Worm (Caenorhabditis elegans) whole organism, L2 larva: ENCODE data around the gene dpy-20.

Experiments used
- C34F6.9 ChIP-seq: fragments of 150-350 bp; optimal IDR thresholded peaks from 2 replicates; lab custom pipeline; 2014; ENCODE audit warnings: missing biosample characterization, missing genetic modification characterization
- F13H6.1 ChIP-seq: sonication (generic microtip); optimal IDR thresholded peaks from 2 replicates; lab custom pipeline; 2016; ENCODE audit warnings: missing genetic modification characterization, missing compliant biosample characterization
- R02D3.7 ChIP-seq: fragments of 150-350 bp; optimal IDR thresholded peaks from 2 replicates; lab custom pipeline; 2014; ENCODE audit warnings: missing biosample characterization, missing genetic modification characterization
- ZK546.5 ChIP-seq: sonication (generic microtip); optimal IDR thresholded peaks from 2 replicates; lab custom pipeline; 2017; ENCODE audit warnings: missing biosample characterization, missing genetic modification characterization
- alr-1 ChIP-seq: fragments of 150-350 bp; optimal IDR thresholded peaks from 2 replicates; lab custom pipeline; 2014; ENCODE audit warnings: missing biosample characterization, missing genetic modification characterization
- ama-1 ChIP-seq: fragments of 150-350 bp; optimal IDR thresholded peaks from 2 replicates; lab custom pipeline; 2018; ENCODE audit warnings: inconsistent platforms
- ceh-16 ChIP-seq: fragments of 150-350 bp; optimal IDR thresholded peaks from 2 replicates; lab custom pipeline; 2014; ENCODE audit warnings: missing biosample characterization, missing genetic modification characterization
- ceh-82 ChIP-seq: fragments of 150-350 bp; optimal IDR thresholded peaks from 2 replicates; lab custom pipeline; 2014; ENCODE audit warnings: missing biosample characterization, missing genetic modification characterization
- crh-2 ChIP-seq: sonication (generic microtip); optimal IDR thresholded peaks from 2 replicates; lab custom pipeline; 2017; ENCODE audit warnings: missing biosample characterization, missing genetic modification characterization
- dmd-4 ChIP-seq: sonication (generic microtip); optimal IDR thresholded peaks from 2 replicates; lab custom pipeline; 2017; ENCODE audit warnings: missing biosample characterization, missing genetic modification characterization
- egl-27 ChIP-seq: sonication (generic microtip); optimal IDR thresholded peaks from 3 replicates; lab custom pipeline; 2017; ENCODE audit warnings: missing biosample characterization, missing genetic modification reagents, missing genetic modification characterization
- elt-1 ChIP-seq: fragments of 150-350 bp; optimal IDR thresholded peaks from 2 replicates; lab custom pipeline; 2014; ENCODE audit warnings: missing biosample characterization, missing genetic modification characterization
- fos-1 ChIP-seq: fragments of 150-350 bp; optimal IDR thresholded peaks from 2 replicates; lab custom pipeline; 2014; ENCODE audit warnings: missing biosample characterization, missing genetic modification characterization
- gmeb-1 ChIP-seq: fragments of 150-350 bp; optimal IDR thresholded peaks from 2 replicates; lab custom pipeline; 2014; ENCODE audit warnings: missing biosample characterization, missing genetic modification characterization
- lin-11 ChIP-seq: fragments of 150-350 bp; sonication (generic microtip); optimal IDR thresholded peaks from 2 replicates; lab custom pipeline; 2014; ENCODE audit warnings: missing biosample characterization, missing genetic modification characterization, inconsistent platforms, mixed read lengths
- lin-13 ChIP-seq: fragments of 150-350 bp; optimal IDR thresholded peaks from 2 replicates; lab custom pipeline; 2014; ENCODE audit warnings: missing biosample characterization, missing genetic modification reagents, missing genetic modification characterization
- lin-39 ChIP-seq: fragments of 150-350 bp; optimal IDR thresholded peaks from 2 replicates; lab custom pipeline; 2014; ENCODE audit warnings: missing biosample characterization, missing genetic modification reagents, missing genetic modification characterization
- lsy-2 ChIP-seq, 2 experiments: fragments of 150-350 bp in 1 of 2; sonication (generic microtip) in 1 of 2; optimal IDR thresholded peaks; 2 replicates each; lab custom pipeline; 2014 to 2017; ENCODE audit warnings: missing biosample characterization in 2 of 2, missing genetic modification characterization in 2 of 2
- mab-5 ChIP-seq: fragments of 150-350 bp; optimal IDR thresholded peaks from 2 replicates; lab custom pipeline; 2014; ENCODE audit warnings: missing biosample characterization, missing genetic modification characterization
- mbf-1 ChIP-seq: sonication (generic microtip); optimal IDR thresholded peaks from 2 replicates; lab custom pipeline; 2017; ENCODE audit warnings: missing biosample characterization, missing genetic modification characterization
- mdl-1 ChIP-seq, 2 experiments: fragments of 150-350 bp in 1 of 2; sonication (generic microtip) in 1 of 2; optimal IDR thresholded peaks; 2 replicates each; lab custom pipeline; 2017; ENCODE audit warnings: missing biosample characterization in 2 of 2, missing genetic modification characterization in 2 of 2
- nhr-10 ChIP-seq: sonication (generic microtip); optimal IDR thresholded peaks from 2 replicates; lab custom pipeline; 2017; ENCODE audit warnings: missing biosample characterization, missing genetic modification characterization
- nhr-11 ChIP-seq: fragments of 150-350 bp; optimal IDR thresholded peaks from 2 replicates; lab custom pipeline; 2014; ENCODE audit warnings: missing biosample characterization, missing genetic modification characterization
- nhr-12 ChIP-seq: fragments of 150-350 bp; optimal IDR thresholded peaks from 2 replicates; lab custom pipeline; 2014; ENCODE audit warnings: missing biosample characterization, missing genetic modification characterization
- nhr-129 ChIP-seq: fragments of 150-350 bp; optimal IDR thresholded peaks from 2 replicates; lab custom pipeline; 2014; ENCODE audit warnings: missing biosample characterization, missing genetic modification characterization
- nhr-23 ChIP-seq: fragments of 150-350 bp; optimal IDR thresholded peaks from 2 replicates; lab custom pipeline; 2014; ENCODE audit warnings: missing biosample characterization, missing genetic modification reagents, missing genetic modification characterization
- nhr-237 ChIP-seq: fragments of 150-350 bp; optimal IDR thresholded peaks from 2 replicates; lab custom pipeline; 2014; ENCODE audit warnings: missing biosample characterization, missing genetic modification characterization
- nhr-25 ChIP-seq: fragments of 150-350 bp; sonication (generic microtip); optimal IDR thresholded peaks from 3 replicates; lab custom pipeline; 2014; ENCODE audit warnings: missing biosample characterization, missing genetic modification characterization
- nhr-6 ChIP-seq: fragments of 150-350 bp; optimal IDR thresholded peaks from 2 replicates; lab custom pipeline; 2014; ENCODE audit warnings: missing biosample characterization, missing genetic modification characterization
- peb-1 ChIP-seq: fragments of 150-350 bp; optimal IDR thresholded peaks from 2 replicates; lab custom pipeline; 2014; ENCODE audit warnings: missing biosample characterization, missing genetic modification characterization
- sem-4 ChIP-seq: fragments of 150-350 bp; optimal IDR thresholded peaks from 2 replicates; lab custom pipeline; 2014; ENCODE audit warnings: missing biosample characterization, missing genetic modification reagents, missing genetic modification characterization
- skn-1 ChIP-seq: sonication (generic microtip); optimal IDR thresholded peaks from 2 replicates; lab custom pipeline; 2017; ENCODE audit warnings: missing biosample characterization, missing genetic modification characterization
- sma-3 ChIP-seq: sonication (generic microtip); optimal IDR thresholded peaks from 2 replicates; lab custom pipeline; 2016; ENCODE audit warnings: missing genetic modification reagents, missing genetic modification characterization, missing compliant biosample characterization
- sma-9 ChIP-seq, 2 experiments: fragments of 150-350 bp in 1 of 2; sonication (generic microtip) in 1 of 2; optimal IDR thresholded peaks; 2 replicates each; lab custom pipeline; 2014 to 2016; ENCODE audit warnings: missing genetic modification characterization in 2 of 2, mild to moderate bottlenecking in 1 of 2, missing biosample characterization in 1 of 2, missing compliant biosample characterization in 1 of 2, missing genetic modification reagents in 1 of 2, moderate library complexity in 1 of 2
- unc-55 ChIP-seq: fragments of 150-350 bp; sonication (generic microtip); optimal IDR thresholded peaks from 3 replicates; lab custom pipeline; 2014; ENCODE audit warnings: missing biosample characterization, missing genetic modification reagents, missing genetic modification characterization
- unc-62 ChIP-seq: fragments of 150-350 bp; optimal IDR thresholded peaks from 2 replicates; lab custom pipeline; 2014; ENCODE audit warnings: missing biosample characterization, missing genetic modification reagents, missing genetic modification characterization
- ztf-1 ChIP-seq: fragments of 200-800 bp; sonication (Bioruptor generic); conservative IDR thresholded peaks from 2 replicates; pipeline ENCODE4 v1.3.6; 2022; ENCODE audit warnings: missing genetic modification characterization, missing compliant biosample characterization
- ztf-4 ChIP-seq: fragments of 150-350 bp; optimal IDR thresholded peaks from 2 replicates; lab custom pipeline; 2014; ENCODE audit warnings: missing biosample characterization, missing genetic modification characterization

Gene dpy-20

DNA sequence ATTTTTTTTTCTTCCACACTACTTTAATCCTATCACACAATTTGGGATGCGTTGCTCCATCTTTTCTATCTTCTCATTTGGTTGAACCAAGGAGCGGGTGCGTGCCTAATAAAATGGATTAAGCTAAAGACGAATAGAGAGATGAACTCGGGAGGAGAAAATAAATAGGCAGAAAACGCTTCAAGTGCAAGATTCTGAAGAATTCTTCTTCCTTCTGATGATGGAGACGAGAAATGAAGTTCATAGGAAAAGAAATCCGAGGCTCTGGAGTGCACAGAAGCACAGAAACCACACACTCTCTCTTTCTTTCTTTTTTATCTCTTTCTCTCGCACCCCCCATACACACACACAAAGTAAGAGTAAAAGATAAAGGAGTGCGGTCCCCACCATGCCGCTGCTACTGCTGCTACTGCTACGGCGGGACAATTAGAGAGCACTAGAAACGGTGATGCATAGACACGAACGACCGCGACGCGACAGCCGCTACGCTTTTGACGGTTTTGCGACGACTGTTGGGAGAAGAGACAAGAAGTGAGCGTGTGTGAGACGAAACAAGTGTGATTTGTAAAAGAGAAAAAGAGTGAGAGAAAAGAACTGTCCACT lies 8.5 kb downstream of the dpy-20 start (continued):
- TF ChIP-seq mab-5 (tag; lab: Kevin White, UChicago) (peak; percentile 31), nhr-11 (tag; lab: Kevin White, UChicago) (no peak), lin-13 (GFP tag; lab: Kevin White, UChicago) (peak; percentile 78)

DNA sequence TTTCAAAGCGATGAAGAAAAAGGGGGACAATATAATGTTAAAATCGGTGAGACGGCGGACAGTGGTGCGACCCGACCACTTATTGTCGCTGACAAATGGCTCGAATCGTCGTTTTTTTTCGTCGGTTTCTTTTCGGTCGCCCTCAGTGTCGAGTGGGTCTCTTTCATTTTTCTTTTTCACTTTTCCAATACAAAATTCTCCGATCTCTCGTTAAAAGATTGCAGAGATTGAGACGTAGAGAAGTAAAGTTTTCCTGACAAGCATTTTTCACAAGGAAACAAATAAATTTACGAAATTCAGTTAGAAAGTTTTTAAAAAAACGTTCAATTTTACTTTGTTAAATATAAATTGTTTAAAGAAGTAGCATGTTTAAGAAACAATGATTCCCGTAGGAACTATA lies 9.1 kb downstream of the dpy-20 start:
- TF ChIP-seq nhr-10, result no peak
- no peak for TF ChIP-seq mdl-1 (tag; optimal IDR thresholded peaks at IDR 0.05; lab: Kevin White, UChicago)
- TF ChIP-seq nhr-25 (tag; lab: Kevin White, UChicago), result no peak
- no peak for TF ChIP-seq gmeb-1 (tag; lab: Kevin White, UChicago)
- no peak for TF ChIP-seq peb-1
- no peak for TF ChIP-seq F13H6.1 (tag; lab: Kevin White, UChicago)
- TF ChIP-seq sem-4 (tag; lab: Kevin White, UChicago), result no peak
- no peak for TF ChIP-seq alr-1 (tag; lab: Kevin White, UChicago)
- TF ChIP-seq ceh-16 (tag; lab: Kevin White, UChicago), result no peak
- no peak for TF ChIP-seq lin-11 (tag; lab: Kevin White, UChicago)
- TF ChIP-seq unc-55 (GFP tag; lab: Kevin White, UChicago), result no peak
- no peak for TF ChIP-seq sma-3 (GFP tag; lab: Kevin White, UChicago)
- TF ChIP-seq lsy-2 (tag; optimal IDR thresholded peaks at IDR 0.05; lab: Kevin White, UChicago), result no peak
- TF ChIP-seq skn-1 (tag; lab: Kevin White, UChicago), result no peak
- no peak for TF ChIP-seq fos-1 (tag; lab: Kevin White, UChicago)
- TF ChIP-seq nhr-12, result no peak

DNA sequence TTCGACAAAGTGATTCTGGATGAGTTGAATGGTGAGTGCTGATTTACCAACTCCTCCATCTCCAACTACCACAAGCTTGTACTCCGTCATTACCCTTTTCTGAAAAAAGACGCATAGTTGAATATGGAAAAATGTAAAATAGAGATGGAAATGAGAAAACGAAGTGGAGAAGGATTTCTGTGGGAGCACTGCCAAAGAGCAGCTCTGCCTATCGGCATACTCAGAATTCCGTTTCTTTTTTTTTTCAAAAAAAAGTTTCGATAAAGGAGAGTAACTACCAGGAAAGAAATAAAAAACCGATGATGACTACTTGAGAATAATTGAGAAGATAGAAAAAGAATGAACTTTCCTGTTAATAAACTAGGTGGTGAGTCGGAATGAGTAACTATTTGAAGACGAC lies 9.7 kb downstream of the dpy-20 start, which contains the start of gene let-60:
let-60 (minus strand) TSS at position 101 of the 400 bp plus-strand sequence.
- TF ChIP-seq lin-13 (GFP tag; lab: Kevin White, UChicago) (no peak), unc-62 (GFP tag; lab: Kevin White, UChicago) (no peak)

DNA sequence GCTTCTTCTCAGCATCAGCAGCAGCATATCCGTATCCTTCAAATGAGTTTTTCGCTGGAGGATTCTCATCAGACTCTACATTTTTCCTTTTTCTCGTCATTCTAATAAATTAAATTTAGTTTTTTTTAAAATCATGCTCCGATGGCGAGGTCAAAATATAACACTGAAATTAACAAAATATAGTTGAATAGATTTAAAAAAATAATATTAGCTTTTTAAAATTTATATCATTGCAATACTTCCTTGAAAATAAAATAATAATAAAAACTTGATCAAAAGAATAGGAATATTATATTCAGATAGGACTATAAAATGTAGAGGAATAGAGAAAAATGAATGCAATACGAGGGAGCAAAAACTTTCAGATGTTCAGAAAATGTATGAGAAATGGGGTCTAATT lies 12.6 kb downstream of the dpy-20 start, which contains the start of gene ZK792.5:
ZK792.5 (minus strand) TSS at position 101 of the 400 bp plus-strand sequence.
- no peak for TF ChIP-seq C34F6.9 (tag; lab: Kevin White, UChicago)
- TF ChIP-seq ama-1 (lab: Kevin White, UChicago), result no peak
- no peak for TF ChIP-seq ztf-1 (GFP tag; lab: Robert Waterston, UW)
- no peak for TF ChIP-seq egl-27 (tag; lab: Kevin White, UChicago)
- TF ChIP-seq nhr-10, result no peak
- TF ChIP-seq unc-62 (GFP tag; lab: Kevin White, UChicago), result no peak
- no peak for TF ChIP-seq nhr-12
- TF ChIP-seq alr-1 (tag; lab: Kevin White, UChicago), result no peak
- TF ChIP-seq nhr-23 (tag; lab: Kevin White, UChicago), result no peak
- TF ChIP-seq mdl-1 (tag; optimal IDR thresholded peaks at IDR 0.05; lab: Kevin White, UChicago), result no peak
- TF ChIP-seq peb-1, result no peak
- no peak for TF ChIP-seq ceh-82 (tag; lab: Kevin White, UChicago)
- TF ChIP-seq nhr-237 (tag; lab: Kevin White, UChicago), result no peak
- TF ChIP-seq nhr-25 (tag; lab: Kevin White, UChicago), result no peak
- no peak for TF ChIP-seq lin-39 (tag; lab: Kevin White, UChicago)

DNA sequence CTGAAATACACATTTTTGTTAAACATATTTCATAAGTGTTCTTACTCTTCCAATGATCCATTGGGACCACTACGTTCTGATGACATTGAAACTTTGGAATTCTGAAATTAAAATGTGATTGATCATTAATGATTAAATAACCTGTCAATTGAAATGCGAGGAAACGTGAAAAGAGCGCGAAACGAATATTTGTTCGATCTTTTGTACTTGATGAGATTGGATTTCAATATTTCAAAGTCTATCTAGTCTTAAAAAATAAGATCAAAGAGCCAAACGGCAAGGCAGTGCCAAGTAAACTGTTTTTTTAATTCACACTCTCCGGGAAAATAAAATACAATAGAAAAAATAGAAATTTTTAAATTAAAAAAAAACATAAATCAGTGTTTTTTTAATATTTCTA lies 18.7 kb downstream of the dpy-20 start, which contains the start of gene ZK792.4:
ZK792.4 (minus strand) TSS at position 101 of the 400 bp plus-strand sequence.
- TF ChIP-seq ztf-1 (GFP tag; lab: Robert Waterston, UW) (no peak), ztf-4 (tag; lab: Kevin White, UChicago) (no peak), egl-27 (tag; lab: Kevin White, UChicago) (no peak), dmd-4 (tag; lab: Kevin White, UChicago) (no peak), nhr-6 (tag; lab: Kevin White, UChicago) (no peak), lin-11 (tag; lab: Kevin White, UChicago) (no peak), mab-5 (tag; lab: Kevin White, UChicago) (no peak), sma-9 (GFP tag; optimal IDR thresholded peaks at IDR 0.05; lab: Kevin White, UChicago) (no peak), sma-9 (tag; optimal IDR thresholded peaks at IDR 0.05; lab: Kevin White, UChicago) (no peak), sma-3 (GFP tag; lab: Kevin White, UChicago) (no peak), elt-1 (tag; lab: Kevin White, UChicago) (no peak), C34F6.9 (tag; lab: Kevin White, UChicago) (no peak), crh-2 (tag; lab: Kevin White, UChicago) (no peak), R02D3.7 (no peak), nhr-129 (tag; lab: Kevin White, UChicago) (no peak), ZK546.5 (tag; lab: Kevin White, UChicago) (no peak), lin-39 (tag; lab: Kevin White, UChicago) (no peak), mbf-1 (tag; lab: Kevin White, UChicago) (no peak), nhr-237 (tag; lab: Kevin White, UChicago) (no peak)
- TF ChIP-seq, all 48 proteins: peak for 0
